Fruit fly (Drosophila melanogaster) whole organism, wandering third instar larva: Measurements from ENCODE around the gene CG11398.

Experiments
- Abd-B ChIP-seq: fragments of >200 bp; optimal IDR thresholded peaks from 2 replicates; lab custom pipeline; 2017; ENCODE audit warnings: missing biosample characterization, missing genetic modification characterization
- CG32264 ChIP-seq: fragments of 200-800 bp; sonication (Bioruptor generic); optimal IDR thresholded peaks from 2 replicates; lab custom pipeline; 2016; ENCODE audit warnings: missing biosample characterization, missing genetic modification characterization
- CG9705 ChIP-seq: fragments of 200-800 bp; sonication (Bioruptor generic); optimal IDR thresholded peaks from 2 replicates; lab custom pipeline; 2018; ENCODE audit warnings: missing biosample characterization, mild to moderate bottlenecking, missing genetic modification characterization
- CrebA ChIP-seq: fragments of 200-800 bp; sonication (Bioruptor generic); optimal IDR thresholded peaks from 2 replicates; lab custom pipeline; 2016; ENCODE audit warnings: missing biosample characterization, mild to moderate bottlenecking, missing genetic modification characterization, borderline replicate concordance
- Dfd ChIP-seq: fragments of >200 bp; optimal IDR thresholded peaks from 2 replicates; lab custom pipeline; 2017; ENCODE audit warnings: missing biosample characterization, missing genetic modification characterization
- GATAd ChIP-seq: sonication (Bioruptor generic); optimal IDR thresholded peaks from 2 replicates; lab custom pipeline; 2016; ENCODE audit warnings: missing biosample characterization, missing genetic modification characterization
- Hnf4 ChIP-seq: fragments of 200-800 bp; sonication (Bioruptor generic); optimal IDR thresholded peaks from 2 replicates; lab custom pipeline; 2016; ENCODE audit warnings: missing biosample characterization, mild to moderate bottlenecking, missing genetic modification characterization
- Hr78 ChIP-seq: fragments of >200 bp; optimal IDR thresholded peaks from 2 replicates; lab custom pipeline; 2017; ENCODE audit warnings: missing biosample characterization, missing genetic modification characterization
- Hr83 ChIP-seq: fragments of 200-300 bp; sonication (Bioruptor generic); optimal IDR thresholded peaks from 2 replicates; lab custom pipeline; 2016; ENCODE audit warnings: missing biosample characterization, mild to moderate bottlenecking, missing genetic modification characterization, moderate library complexity; ENCODE audit not compliant: poor library complexity, severe bottlenecking
- Jra ChIP-seq: sonication (Bioruptor generic); optimal IDR thresholded peaks from 2 replicates; lab custom pipeline; 2016; ENCODE audit warnings: missing biosample characterization, missing genetic modification characterization
- Mio ChIP-seq: sonication (Bioruptor generic); optimal IDR thresholded peaks from 2 replicates; lab custom pipeline; 2016; ENCODE audit warnings: missing biosample characterization, missing genetic modification characterization
- Myc ChIP-seq: fragments of >200 bp; optimal IDR thresholded peaks from 2 replicates; lab custom pipeline; 2017
- N ChIP-seq: fragments of >200 bp; optimal IDR thresholded peaks from 2 replicates; lab custom pipeline; 2018; ENCODE audit warnings: missing biosample characterization, missing external identifiers, missing genetic modification characterization
- OdsH ChIP-seq: fragments of 200-800 bp; sonication (Bioruptor generic); optimal IDR thresholded peaks from 2 replicates; lab custom pipeline; 2016; ENCODE audit warnings: missing biosample characterization, mild to moderate bottlenecking, missing genetic modification characterization
- Rel ChIP-seq, 2 experiments: fragments of 200-800 bp; sonication (Bioruptor generic) in 1 of 2; optimal IDR thresholded peaks; 2 replicates in 1 of 2; 3 replicates in 1 of 2; lab custom pipeline; 2016 to 2019; ENCODE audit warnings: mild to moderate bottlenecking in 2 of 2, missing biosample characterization in 2 of 2, missing genetic modification characterization in 2 of 2, moderate library complexity in 1 of 2
- Sp1 ChIP-seq: fragments of 200-800 bp; sonication (Bioruptor generic); optimal IDR thresholded peaks from 3 replicates; lab custom pipeline; 2019; ENCODE audit warnings: missing biosample characterization, mild to moderate bottlenecking, missing genetic modification characterization, moderate library complexity
- Vsx2 ChIP-seq: fragments of 200-300, 225-300 bp; sonication (Bioruptor generic); optimal IDR thresholded peaks from 2 replicates; lab custom pipeline; 2018; ENCODE audit warnings: missing biosample characterization, missing genetic modification characterization; ENCODE audit not compliant: partially characterized antibody
- br ChIP-seq: fragments of 200-800 bp; sonication (Bioruptor generic); optimal IDR thresholded peaks from 2 replicates; lab custom pipeline; 2016; ENCODE audit warnings: missing biosample characterization, missing genetic modification characterization
- brk ChIP-seq: fragments of 200-800 bp; sonication (Bioruptor generic); optimal IDR thresholded peaks from 2 replicates; lab custom pipeline; 2016; ENCODE audit warnings: missing biosample characterization, mild to moderate bottlenecking, missing genetic modification characterization
- dl ChIP-seq, 2 experiments: fragments of 175-275, 200-275 bp in 1 of 2; fragments of 200-275 bp in 1 of 2; sonication (Bioruptor generic); optimal IDR thresholded peaks; lab custom pipeline; 2018; ENCODE audit warnings: mild to moderate bottlenecking in 2 of 2, missing biosample characterization in 2 of 2, missing genetic modification characterization in 2 of 2, moderate library complexity in 2 of 2; ENCODE audit not compliant: partially characterized antibody in 2 of 2, insufficient read depth in 1 of 2
- dmrt93B ChIP-seq: fragments of 200-800 bp; sonication (Bioruptor generic); optimal IDR thresholded peaks from 2 replicates; lab custom pipeline; 2018; ENCODE audit warnings: missing biosample characterization, mild to moderate bottlenecking, missing genetic modification characterization
- dsf ChIP-seq: sonication (Bioruptor generic); optimal IDR thresholded peaks from 2 replicates; lab custom pipeline; 2016; ENCODE audit warnings: missing biosample characterization, missing genetic modification characterization, borderline replicate concordance
- foxo ChIP-seq, 2 experiments: fragments of 200-800 bp; sonication (Bioruptor generic); optimal IDR thresholded peaks; 2 replicates in 1 of 2; 3 replicates in 1 of 2; lab custom pipeline; 2016 to 2017; ENCODE audit warnings: missing biosample characterization in 2 of 2, missing genetic modification characterization in 2 of 2
- fru ChIP-seq: fragments of 200-800 bp; sonication (Bioruptor generic); optimal IDR thresholded peaks from 3 replicates; lab custom pipeline; 2016; ENCODE audit warnings: missing biosample characterization, mild to moderate bottlenecking, missing genetic modification characterization
- h ChIP-seq: fragments of 200-800 bp; sonication (Bioruptor generic); optimal IDR thresholded peaks from 3 replicates; lab custom pipeline; 2016; ENCODE audit warnings: missing biosample characterization, mild to moderate bottlenecking, missing genetic modification characterization
- jim ChIP-seq: fragments of 175-275, 200-325 bp; sonication (Bioruptor generic); optimal IDR thresholded peaks from 2 replicates; lab custom pipeline; 2016; ENCODE audit warnings: missing biosample characterization, mild to moderate bottlenecking, missing genetic modification characterization
- pan ChIP-seq: fragments of >200 bp; optimal IDR thresholded peaks from 2 replicates; lab custom pipeline; 2017
- psq ChIP-seq: fragments of 200-800 bp; sonication (Bioruptor generic); optimal IDR thresholded peaks from 3 replicates; lab custom pipeline; 2017; ENCODE audit warnings: missing biosample characterization, mild to moderate bottlenecking, missing genetic modification characterization, moderate library complexity
- rgr ChIP-seq: fragments of 200-800 bp; sonication (Bioruptor generic); optimal IDR thresholded peaks from 3 replicates; lab custom pipeline; 2016; ENCODE audit warnings: missing biosample characterization, mild to moderate bottlenecking, missing genetic modification characterization
- sage ChIP-seq: fragments of 200-800 bp; sonication (Bioruptor generic); optimal IDR thresholded peaks from 2 replicates; lab custom pipeline; 2016; ENCODE audit warnings: missing biosample characterization, mild to moderate bottlenecking, missing genetic modification characterization
- sv ChIP-seq: fragments of 200-800 bp; sonication (Bioruptor generic); optimal IDR thresholded peaks from 3 replicates; lab custom pipeline; 2016; ENCODE audit warnings: missing biosample characterization, missing genetic modification characterization
- tai ChIP-seq: sonication (Bioruptor generic); optimal IDR thresholded peaks from 2 replicates; lab custom pipeline; 2016; ENCODE audit warnings: missing biosample characterization, missing genetic modification characterization
- usp ChIP-seq: fragments of >200 bp; optimal IDR thresholded peaks from 2 replicates; lab custom pipeline; 2017; ENCODE audit warnings: missing biosample characterization, missing genetic modification characterization
- woc ChIP-seq: sonication (Bioruptor generic); optimal IDR thresholded peaks from 2 replicates; lab custom pipeline; 2016; ENCODE audit warnings: missing biosample characterization, mild to moderate bottlenecking, missing genetic modification characterization

The CG11398 gene

DNA sequence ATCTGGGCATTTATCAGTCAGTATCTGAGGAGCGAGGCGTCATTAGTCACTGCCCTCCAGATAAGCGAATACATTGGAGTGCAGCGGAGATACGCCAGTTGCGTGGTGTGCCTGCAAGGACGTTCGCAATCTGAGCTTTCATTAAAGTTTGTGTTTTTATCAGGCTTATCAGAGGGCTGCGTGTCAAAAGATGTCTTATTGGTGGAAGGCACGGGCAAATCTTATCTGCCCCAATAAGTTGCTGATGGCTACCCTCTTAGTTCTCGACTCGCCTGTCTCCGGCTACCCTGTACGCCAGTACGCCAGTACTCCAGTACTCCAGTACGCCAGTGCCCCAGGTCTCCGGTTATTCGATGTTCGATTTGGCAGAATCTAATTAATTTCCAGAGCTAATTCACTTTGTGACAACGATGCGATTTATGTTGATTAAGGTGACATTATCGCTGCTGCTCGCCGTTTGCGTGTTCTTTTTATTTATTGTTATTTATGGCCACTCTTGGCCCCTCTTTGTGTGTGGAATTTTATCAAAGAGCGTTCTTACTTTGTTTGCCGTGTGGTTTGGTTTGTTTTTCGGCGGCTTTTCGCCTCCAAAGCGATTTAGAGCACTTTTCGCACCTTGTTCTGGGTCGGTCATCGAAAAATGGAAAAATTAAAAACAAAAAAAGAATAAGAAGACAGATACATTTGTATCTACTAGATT lies 41.9 kb upstream of the CG11398 start:
- TF ChIP-seq Rel (GFP tag; optimal IDR thresholded peaks at IDR 0.05; lab: Kevin White, UChicago) (no peak), Rel (tag; optimal IDR thresholded peaks at IDR 0.05; lab: Kevin White, UChicago) (peak; percentile 33), h (GFP tag; lab: Kevin White, UChicago) (peak; percentile 37), Sp1 (GFP tag; lab: Kevin White, UChicago) (peak; percentile 9), psq (GFP tag; lab: Kevin White, UChicago) (no peak)

DNA sequence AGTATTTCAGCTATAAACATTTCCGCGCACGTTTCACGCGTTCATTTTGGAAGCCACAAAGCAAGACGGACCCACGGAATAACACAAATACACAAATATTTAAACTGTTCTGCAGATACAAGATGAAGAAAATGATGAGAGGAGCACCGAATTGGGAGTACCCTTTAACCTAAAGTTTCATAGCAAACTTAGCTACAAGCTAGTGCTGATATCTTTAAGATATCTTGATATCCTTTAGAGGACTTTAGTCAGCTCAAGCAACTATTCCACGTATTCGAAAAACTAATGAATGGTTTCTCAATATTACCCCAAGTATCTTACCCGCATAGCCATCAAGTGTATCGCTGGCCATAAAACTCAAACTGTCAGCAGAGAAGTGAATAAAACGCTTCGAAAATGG lies 41.2 kb upstream of the CG11398 start:
- TF ChIP-seq tai: no peak
- no peak for TF ChIP-seq foxo (GFP tag; optimal IDR thresholded peaks at IDR 0.05; lab: Kevin White, UChicago)
- TF ChIP-seq dl (GFP tag; optimal IDR thresholded peaks at IDR 0.05; lab: Kevin White, UChicago; ENCODE audit: insufficient read depth in 1 of 2, partially characterized antibody in 2 of 2): no peak
- TF ChIP-seq jim: no peak
- TF ChIP-seq h (GFP tag; lab: Kevin White, UChicago): no peak
- no peak for TF ChIP-seq fru
- no peak for TF ChIP-seq dsf
- no peak for TF ChIP-seq N
- no peak for TF ChIP-seq usp
- TF ChIP-seq Abd-B (GFP tag; lab: Kevin White, UChicago): no peak
- no peak for TF ChIP-seq Mio (GFP tag; lab: Kevin White, UChicago)
- TF ChIP-seq Hnf4 (GFP tag; lab: Kevin White, UChicago): no peak
- no peak for TF ChIP-seq dmrt93B
- no peak for TF ChIP-seq woc (GFP tag; lab: Kevin White, UChicago)
- TF ChIP-seq CrebA (GFP tag; lab: Kevin White, UChicago): no peak
- no peak for TF ChIP-seq OdsH (GFP tag; lab: Kevin White, UChicago)
- no peak for TF ChIP-seq psq (GFP tag; lab: Kevin White, UChicago)

DNA sequence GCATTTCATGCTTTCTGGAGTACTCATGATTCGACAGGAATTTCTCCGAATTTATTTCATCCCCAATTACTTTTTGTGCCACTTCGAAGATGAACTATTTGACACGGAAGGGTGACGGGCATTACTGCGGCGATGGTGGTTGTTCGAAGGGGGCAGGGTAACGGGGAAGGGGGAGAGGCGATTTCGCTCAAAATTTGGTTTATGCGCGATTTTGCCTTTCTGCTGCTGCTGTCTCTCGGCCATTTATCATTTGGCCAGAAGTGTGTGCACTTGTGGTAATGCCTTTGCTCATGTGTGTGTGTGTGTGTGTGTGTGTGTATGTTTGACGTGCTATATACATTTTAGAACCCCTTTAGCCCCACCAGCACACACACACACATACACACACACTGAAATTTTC lies 38.0 kb upstream of the CG11398 start:
- TF ChIP-seq fru (peak; percentile 67), psq (GFP tag; lab: Kevin White, UChicago) (peak; percentile 22), Rel (GFP tag; optimal IDR thresholded peaks at IDR 0.05; lab: Kevin White, UChicago) (no peak), Rel (tag; optimal IDR thresholded peaks at IDR 0.05; lab: Kevin White, UChicago) (peak; percentile 22), CrebA (GFP tag; lab: Kevin White, UChicago) (no peak)

DNA sequence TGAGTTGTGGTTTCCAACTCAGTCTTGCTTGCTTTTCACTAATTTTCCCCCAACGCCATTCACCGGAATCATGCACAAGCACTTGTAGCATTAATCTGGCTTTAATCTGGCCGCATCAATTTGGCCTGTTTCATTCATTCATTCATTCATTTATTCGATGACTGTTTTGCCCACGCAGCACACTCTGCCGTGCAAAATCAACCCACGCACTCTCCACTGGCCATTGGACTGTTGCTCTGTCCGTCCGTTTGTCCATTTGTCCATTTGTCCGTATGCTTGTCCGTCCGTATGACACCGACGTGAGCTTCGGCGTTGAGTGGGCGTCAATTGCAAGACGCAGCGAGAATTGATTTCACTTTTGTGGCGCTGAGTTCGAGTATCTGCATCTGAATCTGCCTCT lies 35.1 kb upstream of the CG11398 start:
- TF ChIP-seq rgr (GFP tag; lab: Kevin White, UChicago) (no peak), CG9705 (GFP tag; lab: Kevin White, UChicago) (no peak), pan (lab: Kevin White, UChicago) (no peak), brk (no peak), dsf (no peak), Myc (lab: Kevin White, UChicago) (no peak), OdsH (GFP tag; lab: Kevin White, UChicago) (no peak), usp (no peak), GATAd (no peak), fru (no peak)

DNA sequence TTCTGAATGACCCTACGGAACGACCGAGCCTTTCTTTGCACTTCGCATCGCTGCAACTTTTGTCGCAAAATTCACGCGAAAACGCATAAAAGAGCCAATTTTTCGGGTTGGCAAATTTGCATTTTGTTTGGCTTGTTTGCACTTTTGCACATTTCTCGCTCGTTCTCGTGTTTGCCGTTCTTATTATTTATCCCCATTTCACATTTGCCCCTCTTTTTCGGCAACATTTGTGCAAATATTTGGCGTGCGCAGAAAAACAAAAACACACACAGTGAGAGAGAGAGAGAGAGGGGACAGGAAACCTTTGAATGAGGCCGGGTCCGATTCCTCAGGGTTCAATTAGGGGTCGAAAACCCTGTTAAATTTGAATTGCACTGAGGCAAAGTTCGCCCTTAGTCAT lies 34.7 kb upstream of the CG11398 start:
- TF ChIP-seq woc (GFP tag; lab: Kevin White, UChicago) (no peak), foxo (GFP tag; optimal IDR thresholded peaks at IDR 0.05; lab: Kevin White, UChicago) (peak in 1 of 2 experiments; percentile 28), sage (GFP tag; lab: Kevin White, UChicago) (peak; percentile 8), Hnf4 (GFP tag; lab: Kevin White, UChicago) (peak; percentile 30), br (GFP tag; lab: Kevin White, UChicago) (peak; percentile 17), tai (no peak), Sp1 (GFP tag; lab: Kevin White, UChicago) (peak; percentile 3), dmrt93B (peak; percentile 5), brk (no peak), fru (peak; percentile 32), psq (GFP tag; lab: Kevin White, UChicago) (peak; percentile 56), rgr (GFP tag; lab: Kevin White, UChicago) (peak; percentile 54), h (GFP tag; lab: Kevin White, UChicago) (peak; percentile 53), OdsH (GFP tag; lab: Kevin White, UChicago) (peak; percentile 52)

DNA sequence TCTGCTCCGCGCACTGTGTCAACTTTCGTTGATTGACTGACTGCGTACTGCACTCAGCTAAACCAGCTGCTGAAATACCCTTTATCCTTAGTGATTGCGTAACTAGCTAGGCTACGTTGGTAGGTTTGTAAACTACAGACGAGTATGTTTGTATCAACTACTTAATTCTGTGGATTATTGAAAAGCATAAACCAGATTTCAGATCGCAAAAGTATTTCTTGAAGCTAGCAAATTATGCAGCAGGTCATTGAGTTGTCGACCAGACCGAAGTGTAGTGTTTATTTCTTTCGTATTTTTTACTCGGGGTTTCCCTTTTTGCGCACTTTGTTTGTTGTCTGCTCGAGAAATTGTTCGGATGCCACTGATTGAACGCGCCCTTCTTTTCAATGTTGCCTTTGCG lies 33.8 kb upstream of the CG11398 start:
- TF ChIP-seq sv (GFP tag; lab: Kevin White, UChicago): no peak
- TF ChIP-seq foxo (GFP tag; optimal IDR thresholded peaks at IDR 0.05; lab: Kevin White, UChicago): peak in 1 of 2 experiments; percentile 79
- TF ChIP-seq jim: no peak
- no peak for TF ChIP-seq usp
- TF ChIP-seq dsf: no peak
- TF ChIP-seq tai: no peak
- TF ChIP-seq woc (GFP tag; lab: Kevin White, UChicago): peak; percentile 81
- TF ChIP-seq dl (GFP tag; optimal IDR thresholded peaks at IDR 0.05; lab: Kevin White, UChicago; ENCODE audit: insufficient read depth in 1 of 2, partially characterized antibody in 2 of 2): no peak
- TF ChIP-seq rgr (GFP tag; lab: Kevin White, UChicago): peak; percentile 73
- TF ChIP-seq h (GFP tag; lab: Kevin White, UChicago): peak; percentile 81
- no peak for TF ChIP-seq Mio (GFP tag; lab: Kevin White, UChicago)
- peak; percentile 3 for TF ChIP-seq CG9705 (GFP tag; lab: Kevin White, UChicago)
- peak; percentile 17 for TF ChIP-seq CG32264 (GFP tag; lab: Kevin White, UChicago)
- TF ChIP-seq br (GFP tag; lab: Kevin White, UChicago): peak; percentile 75
- TF ChIP-seq Hr83 (GFP tag; lab: Kevin White, UChicago): no peak
- no peak for TF ChIP-seq Hr78
- peak; percentile 76 for TF ChIP-seq psq (GFP tag; lab: Kevin White, UChicago)
- TF ChIP-seq Abd-B (GFP tag; lab: Kevin White, UChicago): no peak
- peak; percentile 74 for TF ChIP-seq Hnf4 (GFP tag; lab: Kevin White, UChicago)
- peak; percentile 46 for TF ChIP-seq Jra
- TF ChIP-seq Dfd (GFP tag; lab: Kevin White, UChicago): no peak
- TF ChIP-seq Myc (lab: Kevin White, UChicago): no peak
- TF ChIP-seq Vsx2 (GFP tag; lab: Kevin White, UChicago): no peak
